Worm (Caenorhabditis elegans) whole organism, young adult: ENCODE data around the gene H38K22.6.

Experiments
- F33H1.4 ChIP-seq: fragments of 200-800 bp; sonication (Bioruptor generic); IDR thresholded peaks from 2 replicates; pipeline ENCODE4 v1.3.6; 2022; ENCODE audit warnings: missing genetic modification reagents, missing genetic modification characterization, missing compliant biosample characterization
- F49E8.2 ChIP-seq: sonication (generic microtip); optimal IDR thresholded peaks from 3 replicates; lab custom pipeline; 2017; ENCODE audit warnings: missing genetic modification characterization, mild to moderate bottlenecking, missing compliant biosample characterization, antibody characterized with exemption, moderate library complexity; ENCODE audit not compliant: insufficient read depth
- ztf-28 ChIP-seq: fragments of 200-800 bp; sonication (Bioruptor generic); IDR thresholded peaks from 2 replicates; pipeline ENCODE4 v1.3.6; 2022; ENCODE audit warnings: missing genetic modification reagents, missing genetic modification characterization, missing compliant biosample characterization

ce11 chrIII:4362332-4362731 is 42.1 kb downstream of the H38K22.6 start:
- TF ChIP-seq ztf-28 (GFP tag; lab: Robert Waterston, UW), result no peak
- no peak for TF ChIP-seq F49E8.2
- peak; percentile 24; the same call in 1 of the 2 replicates for TF ChIP-seq F33H1.4
